Worm (Caenorhabditis elegans) whole organism, young adult: ENCODE data around the gene F21D12.2.

Source experiments
- F49E8.2 ChIP-seq: sonication (generic microtip); optimal IDR thresholded peaks from 3 replicates; lab custom pipeline; 2017; ENCODE audit warnings: missing genetic modification characterization, mild to moderate bottlenecking, missing compliant biosample characterization, antibody characterized with exemption, moderate library complexity; ENCODE audit not compliant: insufficient read depth
- F52B5.7 ChIP-seq: sonication (generic microtip); optimal IDR thresholded peaks from 2 replicates; lab custom pipeline; 2016; ENCODE audit warnings: mild to moderate bottlenecking, missing genetic modification characterization, missing compliant biosample characterization
- K11D2.4 ChIP-seq: fragments of 200-800 bp; sonication (Bioruptor generic); IDR thresholded peaks from 2 replicates; pipeline ENCODE4 v1.3.6; 2022; ENCODE audit warnings: missing genetic modification reagents, missing genetic modification characterization, missing compliant biosample characterization
- ccch-3 ChIP-seq: fragments of 200-800 bp; sonication (Bioruptor generic); optimal IDR thresholded peaks from 2 replicates; lab custom pipeline; 2018; ENCODE audit warnings: mild to moderate bottlenecking, missing genetic modification characterization, missing compliant biosample characterization
- dpl-1 ChIP-seq: fragments of 150-350 bp; optimal IDR thresholded peaks from 2 replicates; lab custom pipeline; 2014; ENCODE audit warnings: missing biosample characterization, missing genetic modification reagents, missing genetic modification characterization
- him-1 ChIP-seq: sonication (generic microtip); optimal IDR thresholded peaks from 2 replicates; lab custom pipeline; 2016; ENCODE audit warnings: missing genotype, missing genetic modification reagents, missing genetic modification characterization, missing compliant biosample characterization
- hmg-1.2 ChIP-seq: fragments of 200-800 bp; sonication (Bioruptor generic); IDR thresholded peaks from 2 replicates; pipeline ENCODE4 v1.3.6; 2022; ENCODE audit warnings: missing genetic modification reagents, missing genetic modification characterization, missing compliant biosample characterization
- madf-6 ChIP-seq: fragments of 200-800 bp; sonication (Bioruptor generic); IDR thresholded peaks from 2 replicates; pipeline ENCODE4 v1.3.6; 2022; ENCODE audit warnings: missing genetic modification reagents, missing genetic modification characterization, missing compliant biosample characterization
- mcd-1 ChIP-seq: fragments of 200-800 bp; sonication (Bioruptor generic); IDR thresholded peaks from 2 replicates; pipeline ENCODE4 v1.3.6; 2022; ENCODE audit warnings: missing genetic modification reagents, missing genetic modification characterization, missing compliant biosample characterization
- pha-4 ChIP-seq: fragments of 150-350 bp; sonication (generic microtip); optimal IDR thresholded peaks from 2 replicates; lab custom pipeline; 2014; ENCODE audit warnings: missing biosample characterization, missing genetic modification reagents, missing genetic modification characterization
- sdz-38 ChIP-seq: sonication (generic microtip); optimal IDR thresholded peaks from 2 replicates; lab custom pipeline; 2016; ENCODE audit warnings: missing genotype, missing genetic modification characterization, missing compliant biosample characterization
- zfh-2 ChIP-seq: fragments of 200-800 bp; sonication (Bioruptor generic); conservative IDR thresholded peaks from 2 replicates; pipeline ENCODE4 v1.3.6; 2022; ENCODE audit warnings: missing genetic modification reagents, missing genetic modification characterization, missing compliant biosample characterization

- TF ChIP-seq K11D2.4 (GFP tag; lab: Robert Waterston, UW), result no peak
- no peak for TF ChIP-seq ccch-3 (GFP tag; lab: Kevin White, UChicago)
- no peak for TF ChIP-seq madf-6 (GFP tag; lab: Robert Waterston, UW)
- TF ChIP-seq mcd-1 (GFP tag; lab: Robert Waterston, UW), result no peak
- TF ChIP-seq dpl-1 (GFP tag; lab: Kevin White, UChicago), result no peak
- no peak for TF ChIP-seq zfh-2
- TF ChIP-seq hmg-1.2 (GFP tag; lab: Robert Waterston, UW), result no peak
- TF ChIP-seq F52B5.7 (tag; lab: Kevin White, UChicago), result no peak
- TF ChIP-seq pha-4, result no peak
- no peak for TF ChIP-seq F49E8.2 (tag; lab: Kevin White, UChicago)
- TF ChIP-seq him-1 (tag; lab: Kevin White, UChicago), result no peak
- TF ChIP-seq sdz-38 (tag; lab: Kevin White, UChicago), result no peak
Observed at ce11 chrII:7277257-7277656, 40.3 kb upstream of the F21D12.2 start.
